Fruit fly (Drosophila melanogaster) whole organism, embryonic: ENCODE results near the gene CG4332.
"Not testable (repeated sequence)": the region's sequence is repeated elsewhere in the genome, so short reads cannot be mapped to it uniquely, and the experiment has no call there.

ENCODE experiments used
- ATbp ChIP-seq: fragments of 200-800 bp; sonication (Bioruptor generic); optimal IDR thresholded peaks from 2 replicates; lab custom pipeline; 2017; ENCODE audit warnings: missing biosample characterization, mild to moderate bottlenecking, missing genetic modification characterization, missing genetic modification reagents
- Ada2b ChIP-seq: fragments of 200-800 bp; sonication (Bioruptor generic); IDR thresholded peaks from 2 replicates; pipeline ENCODE4 v1.3.6; 2022; ENCODE audit warnings: missing biosample characterization, missing genetic modification characterization
- Aef1 ChIP-seq: fragments of 200-800 bp; sonication (Bioruptor generic); IDR thresholded peaks from 3 replicates; pipeline ENCODE4 v1.3.6; 2022; ENCODE audit warnings: missing biosample characterization, missing genetic modification characterization
- BEAF-32 ChIP-seq: fragments of 200-800 bp; sonication (Bioruptor generic); optimal IDR thresholded peaks from 3 replicates; lab custom pipeline; 2017; ENCODE audit warnings: missing biosample characterization, missing genetic modification characterization, mild to moderate bottlenecking, moderate library complexity, missing genetic modification reagents
- CG1024 ChIP-seq: fragments of 200-800 bp; sonication (Bioruptor generic); IDR thresholded peaks from 2 replicates; pipeline ENCODE4 v1.3.6; 2022; ENCODE audit warnings: missing biosample characterization, missing genetic modification characterization
- CG13287 ChIP-seq: fragments of 200-800 bp; sonication (Bioruptor generic); IDR thresholded peaks from 2 replicates; pipeline ENCODE4 v1.3.6; 2022; ENCODE audit warnings: missing biosample characterization, missing genetic modification characterization; ENCODE audit not compliant: partially characterized antibody
- CG14014 ChIP-seq: fragments of 200-800 bp; sonication (Bioruptor generic); IDR thresholded peaks from 2 replicates; pipeline ENCODE4 v1.3.6; 2022; ENCODE audit warnings: missing biosample characterization, missing genetic modification characterization
- CG14441 ChIP-seq: fragments of 200-800 bp; sonication (Bioruptor generic); IDR thresholded peaks from 2 replicates; pipeline ENCODE4 v1.3.6; 2022; ENCODE audit warnings: missing biosample characterization, missing genetic modification characterization
- CG16813 ChIP-seq: fragments of 200-800 bp; sonication (Bioruptor generic); IDR thresholded peaks from 3 replicates; pipeline ENCODE4 v1.3.6; 2022; ENCODE audit warnings: missing biosample characterization, missing genetic modification characterization; ENCODE audit not compliant: partially characterized antibody
- CG2199 ChIP-seq: fragments of 200-800 bp; sonication (Bioruptor generic); IDR thresholded peaks from 3 replicates; pipeline ENCODE4 v1.3.6; 2022; ENCODE audit warnings: missing biosample characterization, missing genetic modification characterization
- CG42726 ChIP-seq: fragments of 200-800 bp; sonication (Bioruptor generic); IDR thresholded peaks from 2 replicates; pipeline ENCODE4 v1.3.6; 2022; ENCODE audit warnings: missing biosample characterization, missing genetic modification characterization; ENCODE audit not compliant: partially characterized antibody
- CG6791 ChIP-seq: fragments of 200-800 bp; sonication (Bioruptor generic); IDR thresholded peaks from 3 replicates; pipeline ENCODE4 v1.3.6; 2022; ENCODE audit warnings: missing biosample characterization, missing genetic modification characterization; ENCODE audit not compliant: partially characterized antibody
- CG7271 ChIP-seq: fragments of 200-800 bp; sonication (Bioruptor generic); optimal IDR thresholded peaks from 2 replicates; lab custom pipeline; 2018; ENCODE audit warnings: missing biosample characterization, mild to moderate bottlenecking, missing genetic modification characterization, moderate library complexity
- Dll ChIP-seq: fragments of 200-800 bp; sonication (Bioruptor generic); IDR thresholded peaks from 4 replicates; pipeline ENCODE4 v1.3.6; 2022; ENCODE audit warnings: missing biosample characterization, missing genetic modification characterization; ENCODE audit not compliant: partially characterized antibody
- Doc3 ChIP-seq: fragments of 200-800 bp; sonication (Bioruptor generic); IDR thresholded peaks from 3 replicates; pipeline ENCODE4 v1.3.6; 2022; ENCODE audit warnings: missing biosample characterization, missing genetic modification characterization; ENCODE audit not compliant: partially characterized antibody
- Dref ChIP-seq: fragments of 200-800 bp; sonication (Bioruptor generic); IDR thresholded peaks from 2 replicates; pipeline ENCODE4 v1.3.6; 2022; ENCODE audit warnings: missing biosample characterization, missing genetic modification characterization
- E2f1 ChIP-seq: fragments of 200-800 bp; sonication (Bioruptor generic); IDR thresholded peaks from 2 replicates; pipeline ENCODE4 v1.3.6; 2022; ENCODE audit warnings: missing biosample characterization, missing genetic modification characterization
- HLH3B ChIP-seq: fragments of 200-800 bp; sonication (Bioruptor generic); IDR thresholded peaks from 2 replicates; pipeline ENCODE4 v1.3.6; 2022; ENCODE audit warnings: missing biosample characterization, missing genetic modification characterization
- HLH4C ChIP-seq: fragments of 200-800 bp; sonication (Bioruptor generic); IDR thresholded peaks from 3 replicates; pipeline ENCODE4 v1.3.6; 2022; ENCODE audit warnings: missing biosample characterization, missing genetic modification characterization; ENCODE audit not compliant: partially characterized antibody
- MBD-R2 ChIP-seq: fragments of 200-800 bp; sonication (Bioruptor generic); IDR thresholded peaks from 2 replicates; pipeline ENCODE4 v1.3.6; 2022; ENCODE audit warnings: missing biosample characterization, missing genetic modification characterization
- Opbp ChIP-seq: fragments of 200-800 bp; sonication (Bioruptor generic); IDR thresholded peaks from 3 replicates; pipeline ENCODE4 v1.3.6; 2022; ENCODE audit warnings: missing biosample characterization, missing genetic modification characterization; ENCODE audit not compliant: partially characterized antibody
- Rfx ChIP-seq: fragments of 200-800 bp; sonication (Bioruptor generic); IDR thresholded peaks from 2 replicates; pipeline ENCODE4 v1.3.6; 2022; ENCODE audit warnings: missing biosample characterization, missing genetic modification characterization
- Rx ChIP-seq: fragments of 200-800 bp; sonication (Bioruptor generic); IDR thresholded peaks from 2 replicates; pipeline ENCODE4 v1.3.6; 2022; ENCODE audit warnings: missing biosample characterization, missing genetic modification characterization
- Scr ChIP-seq: fragments of 200-800 bp; sonication (Bioruptor generic); IDR thresholded peaks from 2 replicates; pipeline ENCODE4 v1.3.6; 2022; ENCODE audit warnings: missing biosample characterization, missing genetic modification characterization; ENCODE audit not compliant: partially characterized antibody
- amos ChIP-seq: fragments of 200-800 bp; sonication (Bioruptor generic); IDR thresholded peaks from 2 replicates; pipeline ENCODE4 v1.3.6; 2022; ENCODE audit warnings: missing biosample characterization, missing genetic modification characterization; ENCODE audit not compliant: partially characterized antibody
- bbx ChIP-seq: fragments of 200-800 bp; sonication (Bioruptor generic); IDR thresholded peaks from 2 replicates; pipeline ENCODE4 v1.3.6; 2022; ENCODE audit warnings: missing biosample characterization, missing genetic modification characterization; ENCODE audit not compliant: partially characterized antibody
- chinmo ChIP-seq: fragments of 200-800 bp; sonication (Bioruptor generic); IDR thresholded peaks from 4 replicates; pipeline ENCODE4 v1.3.6; 2022; ENCODE audit warnings: missing biosample characterization, missing genetic modification characterization; ENCODE audit not compliant: partially characterized antibody
- cwo ChIP-seq: fragments of 200-800 bp; sonication (Bioruptor generic); optimal IDR thresholded peaks from 3 replicates; lab custom pipeline; 2017; ENCODE audit warnings: missing biosample characterization, missing genetic modification characterization, mild to moderate bottlenecking, moderate library complexity, missing genetic modification reagents
- esg ChIP-seq: fragments of 200-800 bp; sonication (Bioruptor generic); conservative IDR thresholded peaks from 2 replicates; pipeline ENCODE4 v1.3.6; 2022; ENCODE audit warnings: missing biosample characterization, missing genetic modification characterization
- hbn ChIP-seq: fragments of 200-800 bp; sonication (Bioruptor generic); IDR thresholded peaks from 2 replicates; pipeline ENCODE4 v1.3.6; 2022; ENCODE audit warnings: missing biosample characterization, missing genetic modification characterization; ENCODE audit not compliant: partially characterized antibody
- her ChIP-seq: fragments of 200-800 bp; sonication (Bioruptor generic); optimal IDR thresholded peaks from 2 replicates; lab custom pipeline; 2016; ENCODE audit warnings: missing biosample characterization, missing genetic modification characterization
- hkb ChIP-seq, 2 experiments: fragments of 200-800 bp in 1 of 2; fragments of >200 bp in 1 of 2; sonication (Bioruptor generic) in 1 of 2; IDR thresholded peaks in 1 of 2; optimal IDR thresholded peaks in 1 of 2; 2 replicates each; pipeline versions ENCODE4 v1.3.6 to Lab custom; 2017 to 2022; ENCODE audit warnings: missing biosample characterization in 1 of 2, missing genetic modification characterization in 1 of 2
- inv ChIP-seq: fragments of 200-800 bp; sonication (Bioruptor generic); IDR thresholded peaks from 2 replicates; pipeline ENCODE4 v1.3.6; 2022; ENCODE audit warnings: missing biosample characterization, missing genetic modification characterization; ENCODE audit not compliant: partially characterized antibody
- onecut ChIP-seq: fragments of 200-800 bp; sonication (Bioruptor generic); IDR thresholded peaks from 2 replicates; pipeline ENCODE4 v1.3.6; 2022; ENCODE audit warnings: missing biosample characterization, missing genetic modification characterization
- prd ChIP-seq, 3 experiments: fragments of >200 bp in 2 of 3; fragments of 200-800 bp in 1 of 3; sonication (Bioruptor generic) in 1 of 3; optimal IDR thresholded peaks in 2 of 3; IDR thresholded peaks in 1 of 3; 2 replicates in 2 of 3; 3 replicates in 1 of 3; pipeline versions ENCODE4 v1.3.6 to Lab custom; 2017 to 2022; ENCODE audit warnings: missing biosample characterization in 1 of 3, missing genetic modification characterization in 1 of 3
- ranshi ChIP-seq: fragments of 200-800 bp; sonication (Bioruptor generic); IDR thresholded peaks from 2 replicates; pipeline ENCODE4 v1.3.6; 2022; ENCODE audit warnings: missing biosample characterization, missing genetic modification characterization
- row ChIP-seq: fragments of 200-800 bp; sonication (Bioruptor generic); IDR thresholded peaks from 3 replicates; pipeline ENCODE4 v1.3.6; 2022; ENCODE audit warnings: missing biosample characterization, missing genetic modification characterization
- sd ChIP-seq: fragments of 200-800 bp; sonication (Bioruptor generic); optimal IDR thresholded peaks from 3 replicates; lab custom pipeline; 2018; ENCODE audit warnings: missing biosample characterization, mild to moderate bottlenecking, missing genetic modification characterization, moderate library complexity
- sisA ChIP-seq: fragments of 200-800 bp; sonication (Bioruptor generic); IDR thresholded peaks from 2 replicates; pipeline ENCODE4 v1.3.6; 2022; ENCODE audit warnings: missing biosample characterization, missing genetic modification characterization
- sna ChIP-seq: fragments of 200-800 bp; sonication (Bioruptor generic); IDR thresholded peaks from 2 replicates; pipeline ENCODE4 v1.3.6; 2022; ENCODE audit warnings: missing biosample characterization, missing genetic modification characterization; ENCODE audit not compliant: partially characterized antibody
- ssp ChIP-seq: fragments of 200-800 bp; sonication (Bioruptor generic); IDR thresholded peaks from 2 replicates; pipeline ENCODE4 v1.3.6; 2022; ENCODE audit warnings: missing biosample characterization, missing genetic modification characterization
- unc-4 ChIP-seq: fragments of 200-800 bp; sonication (Bioruptor generic); IDR thresholded peaks from 2 replicates; pipeline ENCODE4 v1.3.6; 2022; ENCODE audit warnings: missing biosample characterization, missing genetic modification characterization; ENCODE audit not compliant: partially characterized antibody
- wor ChIP-seq: fragments of 200-800 bp; sonication (Bioruptor generic); IDR thresholded peaks from 2 replicates; pipeline ENCODE4 v1.3.6; 2022; ENCODE audit warnings: missing biosample characterization, missing genetic modification characterization

CG4332 gene

DNA sequence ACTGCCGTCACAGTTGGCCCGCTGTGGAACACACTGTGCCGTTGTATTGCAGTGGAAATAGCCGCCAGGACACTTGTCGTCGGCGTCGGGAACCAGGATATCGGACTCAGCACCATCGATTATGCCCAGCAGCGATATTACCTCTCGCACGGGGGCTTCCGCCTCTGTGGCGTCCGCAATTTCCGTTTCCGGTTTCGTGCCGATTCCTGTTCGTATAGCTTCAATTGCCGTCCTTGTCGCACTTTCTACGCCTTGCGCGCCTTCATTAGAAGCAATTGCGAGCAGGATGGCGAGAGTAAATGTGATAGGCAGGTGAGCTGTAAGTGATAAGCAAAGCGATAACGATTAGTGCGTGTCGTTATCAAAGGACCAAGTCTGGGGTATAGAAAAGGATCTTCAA lies 18.0 kb downstream of the CG4332 start (continued):
- TF ChIP-seq ATbp (no peak), Opbp (GFP tag; lab: Robert Waterston, UW) (no peak), cwo (no peak), CG2199 (GFP tag; lab: Robert Waterston, UW) (no peak), CG7271 (tag; lab: Kevin White, UChicago) (peak; percentile 68), her (GFP tag; lab: Kevin White, UChicago) (no peak), sd (tag; lab: Kevin White, UChicago) (no peak)
- TF ChIP-seq, all 482 proteins: peak for 5

DNA sequence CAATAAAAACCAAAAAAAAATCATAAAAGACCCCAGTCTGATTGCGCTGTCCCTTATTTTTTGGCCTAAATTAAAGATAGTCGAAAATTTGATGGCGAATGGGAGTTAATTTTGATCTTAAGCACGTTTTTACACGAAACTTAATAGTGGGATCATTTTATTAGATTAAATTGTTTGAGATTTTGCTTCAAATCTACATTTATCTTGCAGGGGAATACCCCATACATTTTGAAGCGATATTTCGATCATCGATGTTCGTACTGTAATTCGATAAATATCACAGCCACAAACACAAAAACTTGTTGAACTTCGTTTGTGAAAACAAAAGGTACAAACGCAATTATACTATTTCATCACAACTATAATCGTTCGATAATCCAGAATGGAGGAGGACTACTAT lies 22.9 kb downstream of the CG4332 start, which contains the start of gene CG32640:
Gene CG32640 (plus strand): TSS at position 286 of the 400 bp plus-strand sequence.
- TF ChIP-seq hbn (peak; percentile 44; the same call in 1 of the 2 replicates), Scr (peak; percentile 40), wor (GFP tag; lab: Robert Waterston, UW) (0 out of 2 replicates have a peak, but pooled peaks have one; percentile 25), Aef1 (GFP tag; lab: Robert Waterston, UW) (peak; percentile 51; the same call in 1 of the 3 replicates), amos (GFP tag; lab: Robert Waterston, UW) (peak; percentile 57; the same call in 1 of the 2 replicates), Ada2b (GFP tag; lab: Robert Waterston, UW) (0 out of 2 replicates have a peak, but pooled peaks have one; percentile 11), prd (GFP tag; IDR thresholded peaks at IDR 0.05; lab: Robert Waterston, UW) (0 out of 3 replicates have a peak, but pooled peaks have one; percentile 10), CG14441 (GFP tag; lab: Robert Waterston, UW) (0 out of 2 replicates have a peak, but pooled peaks have one; percentile 25), chinmo (GFP tag; lab: Robert Waterston, UW) (0 out of 4 replicates have a peak, but pooled peaks have one; percentile 22), CG6791 (GFP tag; lab: Robert Waterston, UW) (peak; percentile 61; the same call in 2 of the 3 replicates), CG42726 (GFP tag; lab: Robert Waterston, UW) (0 out of 2 replicates have a peak, but pooled peaks have one; percentile 10), ranshi (GFP tag; lab: Robert Waterston, UW) (peak; percentile 22; the same call in 1 of the 2 replicates), Opbp (GFP tag; lab: Robert Waterston, UW) (peak; percentile 53; the same call in 1 of the 3 replicates), hkb (GFP tag; IDR thresholded peaks at IDR 0.05; lab: Robert Waterston, UW) (peak; percentile 22; the same call in 1 of the 2 replicates), CG13287 (GFP tag; lab: Robert Waterston, UW) (peak; percentile 54), Dll (peak; percentile 56; the same call in 3 of the 4 replicates), CG1024 (GFP tag; lab: Robert Waterston, UW) (peak; percentile 55; the same call in 1 of the 2 replicates), esg (GFP tag; lab: Robert Waterston, UW) (0 out of 2 replicates have a peak, but pooled peaks have one; percentile 32), BEAF-32 (GFP tag; lab: Kevin White, UChicago) (peak; percentile 27), MBD-R2 (GFP tag; lab: Robert Waterston, UW) (peak; percentile 45; the same call in 1 of the 2 replicates), inv (GFP tag; lab: Robert Waterston, UW) (peak; percentile 48; the same call in 1 of the 2 replicates), HLH3B (GFP tag; lab: Robert Waterston, UW) (0 out of 2 replicates have a peak, but pooled peaks have one; percentile 29), CG16813 (GFP tag; lab: Robert Waterston, UW) (peak; percentile 63), bbx (GFP tag; lab: Robert Waterston, UW) (peak; percentile 61), ssp (peak; percentile 30; the same call in 1 of the 2 replicates), CG14014 (GFP tag; lab: Robert Waterston, UW) (0 out of 2 replicates have a peak, but pooled peaks have one; percentile 22), row (GFP tag; lab: Robert Waterston, UW) (peak; percentile 76), sisA (peak; percentile 49; the same call in 1 of the 2 replicates), onecut (GFP tag; lab: Robert Waterston, UW) (peak; percentile 39), Rx (GFP tag; lab: Robert Waterston, UW) (peak; percentile 17; the same call in 1 of the 2 replicates), E2f1 (GFP tag; lab: Robert Waterston, UW) (peak; percentile 13; the same call in 1 of the 2 replicates), Doc3 (GFP tag; lab: Robert Waterston, UW) (peak; percentile 40; the same call in 2 of the 3 replicates), unc-4 (GFP tag; lab: Robert Waterston, UW) (peak; percentile 51; the same call in 1 of the 2 replicates), HLH4C (peak; percentile 45; the same call in 1 of the 3 replicates), sna (GFP tag; lab: Robert Waterston, UW) (0 out of 2 replicates have a peak, but pooled peaks have one; percentile 33), Dref (GFP tag; lab: Robert Waterston, UW) (peak; percentile 48), Rfx (GFP tag; lab: Robert Waterston, UW) (peak; percentile 53)
- TF ChIP-seq prd, hkb (optimal IDR thresholded peaks at IDR 0.05; lab: Kevin White, UChicago): not testable (repeated sequence)
